Worm (Caenorhabditis elegans) whole organism, L4 larva: ENCODE results near the gene F26F2.13.

ENCODE experiments used
- F26F4.8 ChIP-seq: fragments of 200-800 bp; sonication (Bioruptor generic); conservative IDR thresholded peaks from 2 replicates; pipeline ENCODE4 v1.3.6; 2022; ENCODE audit warnings: missing genetic modification characterization, missing compliant biosample characterization
- F37D6.2 ChIP-seq: sonication (generic microtip); optimal IDR thresholded peaks from 2 replicates; lab custom pipeline; 2016; ENCODE audit warnings: mild to moderate bottlenecking, missing genetic modification characterization, missing compliant biosample characterization
- F44E2.7 ChIP-seq: fragments of 200-800 bp; sonication (Bioruptor generic); IDR thresholded peaks from 2 replicates; pipeline ENCODE4 v2.1.2; 2022; ENCODE audit warnings: missing genetic modification characterization, missing compliant biosample characterization
- Y48G9A.11 ChIP-seq: fragments of 200-800 bp; sonication (Bioruptor generic); IDR thresholded peaks from 2 replicates; pipeline ENCODE4 v1.3.6; 2022; ENCODE audit warnings: missing genetic modification reagents, missing genetic modification characterization, missing compliant biosample characterization
- Y5F2A.4 ChIP-seq: fragments of 200-800 bp; sonication (Bioruptor generic); optimal IDR thresholded peaks from 2 replicates; lab custom pipeline; 2018; ENCODE audit warnings: mild to moderate bottlenecking, missing genetic modification characterization, missing compliant biosample characterization
- aha-1 ChIP-seq: fragments of 150-350 bp; peaks from one replicate; lab custom pipeline; 2014; ENCODE audit warnings: missing biosample characterization, missing genetic modification characterization
- aly-2 ChIP-seq: sonication (generic microtip); optimal IDR thresholded peaks from 2 replicates; lab custom pipeline; 2018; ENCODE audit warnings: missing biosample characterization, missing genetic modification characterization
- arid-1 ChIP-seq: fragments of 200-800 bp; sonication (Bioruptor generic); conservative IDR thresholded peaks from 2 replicates; pipeline ENCODE4 v1.3.6; 2022; ENCODE audit warnings: missing genetic modification reagents, missing genetic modification characterization, missing compliant biosample characterization
- ceh-32 ChIP-seq: sonication (generic microtip); optimal IDR thresholded peaks from 2 replicates; lab custom pipeline; 2016; ENCODE audit warnings: mild to moderate bottlenecking, missing genetic modification characterization, missing compliant biosample characterization; ENCODE audit not compliant: poor library complexity
- ceh-82 ChIP-seq: sonication (generic microtip); optimal IDR thresholded peaks from 2 replicates; lab custom pipeline; 2017; ENCODE audit warnings: missing biosample characterization, missing genetic modification characterization
- ces-1 ChIP-seq: fragments of 150-350 bp; sonication (generic microtip); optimal IDR thresholded peaks from 4 replicates; lab custom pipeline; 2014; ENCODE audit warnings: missing biosample characterization, missing genetic modification reagents, missing genetic modification characterization
- ctbp-1 ChIP-seq: fragments of 200-800 bp; sonication (Bioruptor generic); IDR thresholded peaks from 2 replicates; pipeline ENCODE4 v1.3.6; 2022; ENCODE audit warnings: missing genetic modification reagents, missing genetic modification characterization, missing compliant biosample characterization
- daf-8 ChIP-seq: fragments of 200-800 bp; sonication (Bioruptor generic); IDR thresholded peaks from 2 replicates; pipeline ENCODE4 v1.3.6; 2022; ENCODE audit warnings: missing genetic modification characterization, missing compliant biosample characterization
- dmd-8 ChIP-seq: fragments of 200-800 bp; sonication (Bioruptor generic); IDR thresholded peaks from 2 replicates; pipeline ENCODE4 v1.3.6; 2022; ENCODE audit warnings: missing genetic modification characterization, missing compliant biosample characterization
- hlh-11 ChIP-seq: fragments of 200-800 bp; sonication (Bioruptor generic); optimal IDR thresholded peaks from 2 replicates; lab custom pipeline; 2018; ENCODE audit warnings: mild to moderate bottlenecking, missing genetic modification characterization, missing compliant biosample characterization
- hlh-30 ChIP-seq: sonication (generic microtip); optimal IDR thresholded peaks from 2 replicates; lab custom pipeline; 2017; ENCODE audit warnings: antibody characterized with exemption, mild to moderate bottlenecking, missing genetic modification characterization, missing compliant biosample characterization; ENCODE audit not compliant: insufficient read depth
- lin-1 ChIP-seq: fragments of 200-800 bp; sonication (Bioruptor generic); IDR thresholded peaks from 2 replicates; pipeline ENCODE4 v1.3.6; 2022; ENCODE audit warnings: missing genetic modification reagents, missing genetic modification characterization, missing compliant biosample characterization
- lin-13 ChIP-seq: fragments of 150-350 bp; optimal IDR thresholded peaks from 2 replicates; lab custom pipeline; 2014; ENCODE audit warnings: missing biosample characterization, missing genetic modification reagents, missing genetic modification characterization
- lir-3 ChIP-seq: sonication (generic microtip); optimal IDR thresholded peaks from 2 replicates; lab custom pipeline; 2016; ENCODE audit warnings: mild to moderate bottlenecking, missing genetic modification characterization, missing compliant biosample characterization
- lsy-2 ChIP-seq, 2 experiments: fragments of 150-350 bp in 1 of 2; sonication (generic microtip) in 1 of 2; optimal IDR thresholded peaks; 2 replicates each; lab custom pipeline; 2014 to 2017; ENCODE audit warnings: missing biosample characterization in 2 of 2, missing genetic modification characterization in 2 of 2
- madf-9 ChIP-seq: fragments of 200-800 bp; sonication (Bioruptor generic); conservative IDR thresholded peaks from 2 replicates; pipeline ENCODE4 v1.3.6; 2022; ENCODE audit warnings: missing genetic modification reagents, missing genetic modification characterization, missing compliant biosample characterization
- mdt-29 ChIP-seq: fragments of 200-800 bp; sonication (Bioruptor generic); IDR thresholded peaks from 2 replicates; pipeline ENCODE4 v1.3.6; 2022; ENCODE audit warnings: missing genetic modification reagents, missing genetic modification characterization, missing compliant biosample characterization
- mep-1 ChIP-seq: fragments of 150-350 bp; sonication (generic microtip); optimal IDR thresholded peaks from 3 replicates; lab custom pipeline; 2014; ENCODE audit warnings: missing biosample characterization, missing genetic modification characterization
- mes-2 ChIP-seq: sonication (generic microtip); optimal IDR thresholded peaks from 2 replicates; lab custom pipeline; 2016; ENCODE audit warnings: missing genotype, mild to moderate bottlenecking, missing genetic modification characterization, missing compliant biosample characterization; ENCODE audit not compliant: poor library complexity, severe bottlenecking
- nhr-10 ChIP-seq: fragments of 150-350 bp; optimal IDR thresholded peaks from 2 replicates; lab custom pipeline; 2014; ENCODE audit warnings: missing biosample characterization, missing genetic modification characterization
- nhr-102 ChIP-seq: sonication (generic microtip); optimal IDR thresholded peaks from 2 replicates; lab custom pipeline; 2016; ENCODE audit warnings: mild to moderate bottlenecking, missing genetic modification characterization, moderate library complexity, missing compliant biosample characterization
- nhr-41 ChIP-seq: fragments of 200-800 bp; sonication (Bioruptor generic); IDR thresholded peaks from 2 replicates; pipeline ENCODE4 v1.3.6; 2022; ENCODE audit warnings: missing genetic modification reagents, missing genetic modification characterization, missing compliant biosample characterization
- nhr-48 ChIP-seq: sonication (generic microtip); optimal IDR thresholded peaks from 2 replicates; lab custom pipeline; 2016; ENCODE audit warnings: mild to moderate bottlenecking, missing genetic modification characterization, missing compliant biosample characterization
- pqm-1 ChIP-seq: sonication (generic microtip); optimal IDR thresholded peaks from 2 replicates; lab custom pipeline; 2017; ENCODE audit warnings: missing biosample characterization, missing genetic modification characterization
- snpc-1.2 ChIP-seq: fragments of 200-800 bp; sonication (Bioruptor generic); IDR thresholded peaks from 2 replicates; pipeline ENCODE4 v1.3.6; 2022; ENCODE audit warnings: missing genetic modification reagents, missing genetic modification characterization, missing compliant biosample characterization
- snpc-4 ChIP-seq: fragments of 150-350 bp; optimal IDR thresholded peaks from 2 replicates; lab custom pipeline; 2014; ENCODE audit warnings: missing biosample characterization, missing genetic modification characterization
- zag-1 ChIP-seq: fragments of 150-350 bp; optimal IDR thresholded peaks from 2 replicates; lab custom pipeline; 2014; ENCODE audit warnings: missing biosample characterization, missing genetic modification characterization
- zfp-3 ChIP-seq: fragments of 200-800 bp; sonication (Bioruptor generic); conservative IDR thresholded peaks from 2 replicates; pipeline ENCODE4 v1.3.6; 2022; ENCODE audit warnings: missing genetic modification reagents, missing genetic modification characterization, missing compliant biosample characterization
- zip-11 ChIP-seq: fragments of 200-800 bp; sonication (Bioruptor generic); IDR thresholded peaks from 2 replicates; pipeline ENCODE4 v1.3.6; 2022; ENCODE audit warnings: missing genetic modification characterization, missing compliant biosample characterization
- ztf-11 ChIP-seq: fragments of 150-350 bp; optimal IDR thresholded peaks from 2 replicates; lab custom pipeline; 2014; ENCODE audit warnings: missing biosample characterization, missing genetic modification characterization

The F26F2.13 gene

DNA sequence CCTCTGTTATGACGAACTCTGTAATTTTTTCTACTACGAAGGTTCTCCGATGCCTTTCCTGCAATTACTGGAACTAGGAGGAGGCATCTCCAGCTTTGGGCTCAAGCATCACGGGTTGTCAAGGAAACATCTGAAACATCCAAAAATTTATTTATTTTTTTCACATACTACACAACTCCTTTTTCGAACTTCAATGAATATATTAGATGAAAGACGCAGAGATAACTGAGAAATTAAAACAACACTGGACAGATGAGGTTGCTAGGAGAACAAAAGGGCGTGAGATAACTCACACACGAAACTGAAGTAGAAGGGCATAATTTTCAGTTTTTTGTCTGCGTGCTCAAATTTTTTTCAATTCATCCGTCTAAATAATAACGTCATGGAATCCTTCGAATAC lies 36.7 kb upstream of the F26F2.13 start, which contains the start of gene Y38H6C.13 (continued):
- no peak for TF ChIP-seq ctbp-1 (GFP tag; lab: Robert Waterston, UW)
- TF ChIP-seq daf-8 (GFP tag; lab: Robert Waterston, UW), result no peak
- TF ChIP-seq, all 104 proteins: peak for 0

DNA sequence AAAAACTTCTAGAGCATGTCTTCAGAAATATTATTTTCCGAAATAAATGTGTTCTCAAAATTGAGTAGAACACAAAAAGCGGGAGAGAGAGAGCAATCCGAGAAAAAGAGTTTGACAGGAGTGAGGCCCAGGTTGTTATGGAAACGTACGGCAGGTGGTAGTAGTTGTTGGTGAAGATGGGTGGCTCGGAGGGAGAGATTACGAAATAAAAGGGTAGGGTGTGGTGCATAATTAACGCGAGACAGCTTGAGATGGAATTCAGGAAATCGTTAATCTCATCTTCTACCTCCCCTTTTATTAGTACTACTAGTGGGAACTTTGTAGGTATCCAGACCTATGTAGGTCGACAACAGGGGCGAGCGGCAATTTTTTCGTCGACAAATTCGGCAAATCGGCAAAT lies 30.1 kb upstream of the F26F2.13 start, which contains the start of gene famh-161:
famh-161 (minus strand) TSS at position 101 of the 400 bp plus-strand sequence.
- TF ChIP-seq nhr-41 (no peak), lin-13 (GFP tag; lab: Kevin White, UChicago) (no peak), nhr-48 (no peak), zag-1 (tag; lab: Kevin White, UChicago) (no peak), F44E2.7 (GFP tag; lab: Robert Waterston, UW) (no peak), nhr-10 (no peak), F26F4.8 (GFP tag; lab: Robert Waterston, UW) (no peak), hlh-30 (tag; lab: Kevin White, UChicago) (no peak)

DNA sequence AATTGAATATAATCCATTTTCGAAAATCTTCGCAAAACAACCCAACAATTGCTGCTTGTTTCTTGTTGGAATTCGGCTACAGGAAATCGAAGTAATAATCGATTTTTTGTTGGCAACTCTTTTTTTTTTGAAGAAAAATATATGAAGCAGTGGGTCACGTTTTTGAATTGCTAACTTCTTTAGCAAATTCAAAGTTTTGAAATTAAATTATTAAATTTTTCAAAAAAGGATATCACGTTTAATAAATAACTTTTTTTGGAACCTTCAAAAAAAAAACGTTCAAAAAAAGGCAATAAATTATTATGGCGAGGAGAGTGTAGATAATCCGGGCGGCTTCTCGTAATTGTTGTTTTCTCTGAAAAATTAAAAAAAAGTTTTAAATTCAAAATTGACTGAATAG lies 27.9 kb upstream of the F26F2.13 start, which contains the start of gene Y38H6C.15:
Y38H6C.15 (minus strand) TSS at position 101 of the 400 bp plus-strand sequence.
- TF ChIP-seq Y48G9A.11 (GFP tag; lab: Robert Waterston, UW) (no peak), ces-1 (GFP tag; lab: Kevin White, UChicago) (no peak), hlh-11 (tag; lab: Kevin White, UChicago) (no peak), mes-2 (tag; lab: Kevin White, UChicago) (no peak), mep-1 (no peak), zip-11 (GFP tag; lab: Robert Waterston, UW) (no peak), zfp-3 (GFP tag; lab: Robert Waterston, UW) (no peak), daf-8 (GFP tag; lab: Robert Waterston, UW) (no peak), nhr-10 (no peak), snpc-4 (tag; lab: Kevin White, UChicago) (no peak), ceh-32 (tag; lab: Kevin White, UChicago) (no peak), mdt-29 (GFP tag; lab: Robert Waterston, UW) (no peak), nhr-102 (tag; lab: Kevin White, UChicago) (no peak), arid-1 (GFP tag; lab: Robert Waterston, UW) (no peak)

DNA sequence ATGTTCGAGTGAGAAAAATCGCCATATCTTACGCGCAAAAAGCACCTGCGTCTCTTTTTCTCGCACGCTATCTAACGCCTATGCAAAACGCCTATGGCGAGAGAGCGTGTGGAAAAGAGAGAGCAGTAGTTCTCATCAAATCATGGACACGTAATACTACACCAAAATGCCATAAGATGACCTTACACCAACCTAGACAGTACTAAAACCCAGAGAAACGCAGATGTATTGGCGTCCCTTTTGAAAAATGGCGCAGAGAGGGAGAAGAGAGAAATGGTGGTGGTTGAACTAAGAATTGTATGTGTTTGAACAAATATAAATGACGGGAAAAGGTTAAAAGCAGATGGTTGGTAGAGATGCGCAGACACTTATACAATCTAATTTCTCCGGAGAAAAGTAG lies 25.1 kb upstream of the F26F2.13 start, which contains the start of gene Y38H6C.16:
Y38H6C.16 (minus strand) TSS at position 293 of the 400 bp plus-strand sequence.
- TF ChIP-seq dmd-8, result no peak
- no peak for TF ChIP-seq ztf-11 (tag; lab: Kevin White, UChicago)
- no peak for TF ChIP-seq lsy-2 (tag; optimal IDR thresholded peaks at IDR 0.05; lab: Kevin White, UChicago)
- TF ChIP-seq mdt-29 (GFP tag; lab: Robert Waterston, UW), result no peak
- no peak for TF ChIP-seq aha-1
- TF ChIP-seq lir-3 (tag; lab: Kevin White, UChicago), result no peak
- no peak for TF ChIP-seq pqm-1 (tag; lab: Kevin White, UChicago)
- TF ChIP-seq F37D6.2 (tag; lab: Kevin White, UChicago), result no peak
- no peak for TF ChIP-seq madf-9
- TF ChIP-seq aly-2 (tag; lab: Kevin White, UChicago), result no peak
- TF ChIP-seq lin-1 (GFP tag; lab: Robert Waterston, UW), result no peak
- TF ChIP-seq, all 104 proteins: peak for 0

DNA sequence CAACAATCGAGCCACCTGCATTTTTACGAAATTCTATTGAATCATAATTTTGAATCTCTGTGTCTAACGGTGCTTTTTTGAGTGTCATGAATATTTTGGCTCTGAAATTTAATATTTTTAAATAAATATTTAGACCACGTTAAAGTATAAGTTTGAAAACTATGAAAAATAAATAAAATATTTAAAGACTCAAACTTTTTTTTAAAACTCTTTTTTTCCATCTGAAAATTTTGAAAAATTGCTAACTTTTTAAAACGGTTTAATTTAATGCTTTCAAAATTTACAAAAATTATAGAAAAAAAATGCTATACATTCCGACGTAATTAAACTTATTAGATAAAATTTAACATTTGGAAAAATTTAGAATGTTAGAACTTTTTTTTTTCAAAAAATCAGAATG lies 20.1 kb upstream of the F26F2.13 start, which contains the start of gene slc-36.3:
slc-36.3 (minus strand) TSS at position 101 of the 400 bp plus-strand sequence.
- TF ChIP-seq Y48G9A.11 (GFP tag; lab: Robert Waterston, UW) (no peak), dmd-8 (no peak), ceh-82 (tag; lab: Kevin White, UChicago) (no peak), snpc-1.2 (GFP tag; lab: Robert Waterston, UW) (no peak), Y5F2A.4 (GFP tag; lab: Kevin White, UChicago) (no peak)
